Fruit fly (Drosophila melanogaster) whole organism, embryonic: ENCODE results near the gene Parg.

ENCODE experiments used
- CG11085 ChIP-seq: fragments of 200-800 bp; sonication (Bioruptor generic); IDR thresholded peaks from 2 replicates; pipeline ENCODE4 v1.3.6; 2022; ENCODE audit warnings: missing biosample characterization, missing genetic modification characterization
- CG11398 ChIP-seq: fragments of 200-800 bp; sonication (Bioruptor generic); optimal IDR thresholded peaks from 2 replicates; lab custom pipeline; 2016; ENCODE audit warnings: missing biosample characterization, missing genetic modification characterization
- CG11504 ChIP-seq: fragments of 200-800 bp; sonication (Bioruptor generic); optimal IDR thresholded peaks from 3 replicates; lab custom pipeline; 2019; ENCODE audit warnings: missing biosample characterization, mild to moderate bottlenecking, missing genetic modification characterization, moderate library complexity
- CG12299 ChIP-seq: fragments of 200-800 bp; sonication (Bioruptor generic); optimal IDR thresholded peaks from 2 replicates; lab custom pipeline; 2018; ENCODE audit warnings: missing biosample characterization, mild to moderate bottlenecking, missing genetic modification characterization
- CG13123 ChIP-seq: fragments of 200-800 bp; sonication (Bioruptor generic); optimal IDR thresholded peaks from 2 replicates; lab custom pipeline; 2016; ENCODE audit warnings: missing biosample characterization, missing genetic modification characterization
- CG13624 ChIP-seq: fragments of 200-800 bp; sonication (Bioruptor generic); optimal IDR thresholded peaks from 2 replicates; lab custom pipeline; 2016; ENCODE audit warnings: missing biosample characterization, missing genetic modification characterization
- CG14050 ChIP-seq: fragments of 200-800 bp; sonication (Bioruptor generic); IDR thresholded peaks from 3 replicates; pipeline ENCODE4 v1.3.6; 2022; ENCODE audit warnings: missing biosample characterization, missing genetic modification characterization
- CG15269 ChIP-seq: fragments of 200-800 bp; sonication (Bioruptor generic); optimal IDR thresholded peaks from 2 replicates; lab custom pipeline; 2018; ENCODE audit warnings: missing biosample characterization, mild to moderate bottlenecking, missing genetic modification characterization, moderate library complexity
- CG15479 ChIP-seq: fragments of 200-800 bp; sonication (Bioruptor generic); optimal IDR thresholded peaks from 3 replicates; lab custom pipeline; 2019; ENCODE audit warnings: missing biosample characterization, mild to moderate bottlenecking, missing genetic modification characterization, moderate library complexity
- CG15514 ChIP-seq: fragments of 200-800 bp; sonication (Bioruptor generic); optimal IDR thresholded peaks from 3 replicates; lab custom pipeline; 2017; ENCODE audit warnings: missing biosample characterization, missing genetic modification characterization, mild to moderate bottlenecking, moderate library complexity, missing genetic modification reagents
- CG15696 ChIP-seq: fragments of 200-800 bp; sonication (Bioruptor generic); optimal IDR thresholded peaks from 2 replicates; lab custom pipeline; 2019; ENCODE audit warnings: missing biosample characterization, mild to moderate bottlenecking, missing genetic modification characterization, moderate library complexity
- CG16813 ChIP-seq: fragments of 200-800 bp; sonication (Bioruptor generic); IDR thresholded peaks from 3 replicates; pipeline ENCODE4 v1.3.6; 2022; ENCODE audit warnings: missing biosample characterization, missing genetic modification characterization; ENCODE audit not compliant: partially characterized antibody
- CG17829 ChIP-seq: fragments of 200-800 bp; optimal IDR thresholded peaks from 2 replicates; lab custom pipeline; 2019; ENCODE audit warnings: missing biosample characterization, mild to moderate bottlenecking, missing genetic modification characterization, moderate library complexity
- CG2199 ChIP-seq: fragments of 200-800 bp; sonication (Bioruptor generic); IDR thresholded peaks from 3 replicates; pipeline ENCODE4 v1.3.6; 2022; ENCODE audit warnings: missing biosample characterization, missing genetic modification characterization
- CG2202 ChIP-seq: fragments of 200-800 bp; sonication (Bioruptor generic); optimal IDR thresholded peaks from 2 replicates; lab custom pipeline; 2018; ENCODE audit warnings: missing biosample characterization, mild to moderate bottlenecking, missing genetic modification characterization
- CG4360 ChIP-seq: fragments of 200-800 bp; sonication (Bioruptor generic); IDR thresholded peaks from 2 replicates; pipeline ENCODE4 v1.3.6; 2022; ENCODE audit warnings: missing biosample characterization, missing genetic modification characterization
- CG4707 ChIP-seq: fragments of 200-800 bp; sonication (Bioruptor generic); optimal IDR thresholded peaks from 2 replicates; lab custom pipeline; 2018; ENCODE audit warnings: missing biosample characterization, mild to moderate bottlenecking, missing genetic modification characterization, moderate library complexity
- CG4730 ChIP-seq: fragments of 200-800 bp; sonication (Bioruptor generic); IDR thresholded peaks from 2 replicates; pipeline ENCODE4 v1.3.6; 2022; ENCODE audit warnings: missing biosample characterization, missing genetic modification characterization
- CG6813 ChIP-seq: fragments of 200-800 bp; sonication (Bioruptor generic); optimal IDR thresholded peaks from 2 replicates; lab custom pipeline; 2017; ENCODE audit warnings: missing biosample characterization, missing genetic modification characterization, mild to moderate bottlenecking, moderate library complexity, missing genetic modification reagents
- CG7987 ChIP-seq: fragments of 200-800 bp; sonication (Bioruptor generic); optimal IDR thresholded peaks from 2 replicates; lab custom pipeline; 2018; ENCODE audit warnings: missing biosample characterization, mild to moderate bottlenecking, missing genetic modification characterization, moderate library complexity
- Camta ChIP-seq: fragments of 200-800 bp; sonication (Bioruptor generic); optimal IDR thresholded peaks from 2 replicates; lab custom pipeline; 2016; ENCODE audit warnings: missing biosample characterization, missing genetic modification characterization
- Chrac-16 ChIP-seq: fragments of 200-800 bp; sonication (Bioruptor generic); optimal IDR thresholded peaks from 3 replicates; lab custom pipeline; 2016; ENCODE audit warnings: missing biosample characterization, missing genetic modification characterization
- Dek ChIP-seq: fragments of 200-800 bp; sonication (Bioruptor generic); optimal IDR thresholded peaks from 3 replicates; lab custom pipeline; 2019; ENCODE audit warnings: missing biosample characterization, mild to moderate bottlenecking, missing genetic modification characterization, moderate library complexity
- E2f1 ChIP-seq: fragments of 200-800 bp; sonication (Bioruptor generic); IDR thresholded peaks from 2 replicates; pipeline ENCODE4 v1.3.6; 2022; ENCODE audit warnings: missing biosample characterization, missing genetic modification characterization
- Eip74EF ChIP-seq, 2 experiments: fragments of 200-800 bp in 1 of 2; fragments of >200 bp in 1 of 2; sonication (Bioruptor generic) in 1 of 2; optimal IDR thresholded peaks; 2 replicates each; lab custom pipeline; 2017 to 2019; ENCODE audit warnings: missing biosample characterization in 2 of 2, missing genetic modification characterization in 2 of 2, mild to moderate bottlenecking in 1 of 2, moderate library complexity in 1 of 2
- H15 ChIP-seq: fragments of 200-800 bp; sonication (Bioruptor generic); IDR thresholded peaks from 3 replicates; pipeline ENCODE4 v1.3.6; 2022; ENCODE audit warnings: missing biosample characterization, missing genetic modification characterization
- HLH54F ChIP-seq: fragments of 200-800 bp; sonication (Bioruptor generic); optimal IDR thresholded peaks from 3 replicates; lab custom pipeline; 2016; ENCODE audit warnings: missing biosample characterization, missing genetic modification characterization
- Lim3 ChIP-seq: fragments of 200-800 bp; sonication (Bioruptor generic); IDR thresholded peaks from 2 replicates; pipeline ENCODE4 v1.3.6; 2022; ENCODE audit warnings: missing biosample characterization, missing genetic modification characterization
- Mad ChIP-seq: fragments of 200-800 bp; sonication (Bioruptor generic); optimal IDR thresholded peaks from 2 replicates; lab custom pipeline; 2016; ENCODE audit warnings: missing biosample characterization, missing genetic modification characterization
- Med ChIP-seq: fragments of 200-800 bp; sonication (Bioruptor generic); peaks from one replicate; lab custom pipeline; 2016; ENCODE audit warnings: missing biosample characterization, missing genetic modification characterization, mild to moderate bottlenecking, inconsistent platforms, moderate library complexity
- NFAT ChIP-seq: fragments of 200-800 bp; sonication (Bioruptor generic); IDR thresholded peaks from 2 replicates; pipeline ENCODE4 v1.3.6; 2022; ENCODE audit warnings: missing biosample characterization, missing genetic modification characterization
- Oaz ChIP-seq: fragments of 200-800 bp; sonication (Bioruptor generic); IDR thresholded peaks from 2 replicates; pipeline ENCODE4 v1.3.6; 2022; ENCODE audit warnings: missing biosample characterization, missing genetic modification characterization
- Ravus ChIP-seq: fragments of 200-800 bp; sonication (Bioruptor generic); IDR thresholded peaks from 2 replicates; pipeline ENCODE4 v1.3.6; 2022; ENCODE audit warnings: missing biosample characterization, missing genetic modification characterization
- az2 ChIP-seq: fragments of 200-800 bp; sonication (Bioruptor generic); optimal IDR thresholded peaks from 3 replicates; lab custom pipeline; 2016; ENCODE audit warnings: missing biosample characterization, missing genetic modification characterization
- bigmax ChIP-seq: fragments of 200-800 bp; sonication (Bioruptor generic); optimal IDR thresholded peaks from 2 replicates; lab custom pipeline; 2018; ENCODE audit warnings: missing biosample characterization, mild to moderate bottlenecking, missing genetic modification characterization
- cad ChIP-seq: fragments of >200 bp; optimal IDR thresholded peaks from 2 replicates; lab custom pipeline; 2017; ENCODE audit warnings: missing biosample characterization, missing genetic modification characterization
- crol ChIP-seq: fragments of 200-800 bp; sonication (Bioruptor generic); IDR thresholded peaks from 2 replicates; pipeline ENCODE4 v1.3.6; 2022; ENCODE audit warnings: missing biosample characterization, missing genetic modification characterization
- en ChIP-seq: fragments of 200-800 bp; sonication (Bioruptor generic); optimal IDR thresholded peaks from 2 replicates; lab custom pipeline; 2016; ENCODE audit warnings: missing biosample characterization, missing genetic modification characterization
- exex ChIP-seq: fragments of 200-800 bp; sonication (Bioruptor generic); optimal IDR thresholded peaks from 4 replicates; lab custom pipeline; 2018; ENCODE audit warnings: missing biosample characterization, mild to moderate bottlenecking, missing genetic modification characterization, moderate library complexity
- gce ChIP-seq: fragments of 200-800 bp; sonication (Bioruptor generic); IDR thresholded peaks from 3 replicates; pipeline ENCODE4 v1.3.6; 2022; ENCODE audit warnings: missing biosample characterization, missing genetic modification characterization
- grau ChIP-seq: fragments of 200-800 bp; optimal IDR thresholded peaks from 3 replicates; lab custom pipeline; 2019; ENCODE audit warnings: missing biosample characterization, mild to moderate bottlenecking, missing genetic modification characterization, moderate library complexity
- insv ChIP-seq, 2 experiments: fragments of 200-800 bp; sonication (Bioruptor generic); optimal IDR thresholded peaks; 3 replicates each; lab custom pipeline; 2016 to 2018; ENCODE audit warnings: missing biosample characterization in 2 of 2, missing genetic modification characterization in 2 of 2
- jing ChIP-seq: fragments of 200-800 bp; sonication (Bioruptor generic); optimal IDR thresholded peaks from 2 replicates; lab custom pipeline; 2018; ENCODE audit warnings: missing biosample characterization, mild to moderate bottlenecking, missing genetic modification characterization
- kay ChIP-seq: fragments of 200-800 bp; sonication (Bioruptor generic); optimal IDR thresholded peaks from 2 replicates; lab custom pipeline; 2016; ENCODE audit warnings: missing biosample characterization, missing genetic modification characterization
- luna ChIP-seq: fragments of 200-800 bp; sonication (Bioruptor generic); optimal IDR thresholded peaks from 2 replicates; lab custom pipeline; 2016; ENCODE audit warnings: missing biosample characterization, missing genetic modification characterization
- nom ChIP-seq: fragments of 200-800 bp; sonication (Bioruptor generic); optimal IDR thresholded peaks from 2 replicates; lab custom pipeline; 2017; ENCODE audit warnings: missing biosample characterization, missing genetic modification characterization, mild to moderate bottlenecking, moderate library complexity, missing genetic modification reagents
- otp ChIP-seq: fragments of 200-800 bp; sonication (Bioruptor generic); IDR thresholded peaks from 3 replicates; pipeline ENCODE4, ENCODE4 v1.3.6; 2022; ENCODE audit warnings: missing biosample characterization, missing genetic modification characterization
- sd ChIP-seq: fragments of 200-800 bp; sonication (Bioruptor generic); optimal IDR thresholded peaks from 3 replicates; lab custom pipeline; 2018; ENCODE audit warnings: missing biosample characterization, mild to moderate bottlenecking, missing genetic modification characterization, moderate library complexity
- vfl ChIP-seq: fragments of 200-800 bp; sonication (Bioruptor generic); optimal IDR thresholded peaks from 2 replicates; lab custom pipeline; 2016; ENCODE audit warnings: missing biosample characterization, missing genetic modification characterization
- z ChIP-seq: fragments of 200-800 bp; sonication (Bioruptor generic); IDR thresholded peaks from 3 replicates; pipeline ENCODE4 v1.3.6; 2022; ENCODE audit warnings: missing biosample characterization, missing genetic modification characterization
- zen2 ChIP-seq: fragments of 200-800 bp; sonication (Bioruptor generic); IDR thresholded peaks from 3 replicates; pipeline ENCODE4 v1.3.6; 2022; ENCODE audit warnings: missing biosample characterization, missing genetic modification characterization; ENCODE audit not compliant: partially characterized antibody
- zfh1 ChIP-seq: fragments of 200-800 bp; sonication (Bioruptor generic); IDR thresholded peaks from 3 replicates; pipeline ENCODE4 v1.3.6; 2022; ENCODE audit warnings: missing biosample characterization, missing genetic modification characterization

Parg gene

dm6 chrX:3714020-3714419 lies 42.7 kb upstream of the Parg start (continued):
- TF ChIP-seq sd (peak; percentile 8), zen2 (GFP tag; lab: Robert Waterston, UW) (no peak), Camta (GFP tag; lab: Kevin White, UChicago) (peak; percentile 7), Chrac-16 (GFP tag; lab: Kevin White, UChicago) (peak; percentile 28), CG17829 (tag; lab: Kevin White, UChicago) (no peak), gce (GFP tag; lab: Robert Waterston, UW) (no peak), HLH54F (GFP tag; lab: Kevin White, UChicago) (no peak), CG12299 (tag; lab: Kevin White, UChicago) (no peak), jing (no peak), grau (tag; lab: Kevin White, UChicago) (peak; percentile 92), CG13624 (peak; percentile 33), NFAT (GFP tag; lab: Robert Waterston, UW) (no peak), Mad (GFP tag; lab: Kevin White, UChicago) (no peak), az2 (GFP tag; lab: Kevin White, UChicago) (peak; percentile 36), Eip74EF (GFP tag; optimal IDR thresholded peaks at IDR 0.05; lab: Kevin White, UChicago) (peak in 1 of 2 experiments; percentile 14), z (GFP tag; lab: Robert Waterston, UW) (no peak), CG11398 (GFP tag; lab: Kevin White, UChicago) (no peak), zfh1 (no peak), CG4730 (GFP tag; lab: Robert Waterston, UW) (0 out of 2 replicates have a peak, but pooled peaks have one; percentile 14), Lim3 (GFP tag; lab: Robert Waterston, UW) (no peak), CG11085 (GFP tag; lab: Robert Waterston, UW) (no peak), cad (GFP tag; lab: Kevin White, UChicago) (no peak), CG15514 (peak; percentile 14), crol (GFP tag; lab: Robert Waterston, UW) (no peak), CG11504 (tag; lab: Kevin White, UChicago) (peak; percentile 69), en (GFP tag; lab: Kevin White, UChicago) (no peak), Med (peak; percentile 77), CG2199 (no peak), CG2202 (no peak), H15 (no peak), CG15696 (tag; lab: Kevin White, UChicago) (no peak), E2f1 (no peak), insv (GFP tag; optimal IDR thresholded peaks at IDR 0.05; lab: Kevin White, UChicago) (no peak), kay (GFP tag; lab: Kevin White, UChicago) (no peak), nom (GFP tag; lab: Kevin White, UChicago) (no peak), CG16813 (GFP tag; lab: Robert Waterston, UW) (no peak), Dek (tag; lab: Kevin White, UChicago) (peak; percentile 28), CG7987 (GFP tag; lab: Kevin White, UChicago) (no peak), CG4707 (GFP tag; lab: Kevin White, UChicago) (peak; percentile 32), CG4360 (GFP tag; lab: Robert Waterston, UW) (no peak), CG6813 (GFP tag; lab: Kevin White, UChicago) (no peak), CG14050 (peak; percentile 34; the same call in 1 of the 3 replicates), exex (tag; lab: Kevin White, UChicago) (no peak), CG15479 (GFP tag; lab: Kevin White, UChicago) (no peak), CG15269 (tag; lab: Kevin White, UChicago) (peak; percentile 65), vfl (GFP tag; lab: Kevin White, UChicago) (no peak), luna (no peak), Oaz (no peak), otp (no peak), Ravus (no peak), bigmax (GFP tag; lab: Kevin White, UChicago) (no peak), CG13123 (GFP tag; lab: Kevin White, UChicago) (no peak)
